Fruit fly (Drosophila melanogaster): ENCODE data around the gene CG17376.
A peak's percentile ranks its signal among the peaks of the same experiment; 100 is the strongest.

The CG17376 gene

dm6 chr2L:6800794-6801193 is at the start of gene CG17376:
TSS of gene CG17376 (minus strand) at chr2L:6800894.
- TF ChIP-seq ss (GFP tag; optimal IDR thresholded peaks at IDR 0.05) (no peak), achi (GFP tag; optimal IDR thresholded peaks at IDR 0.05) (no peak), Ets96B (tag; optimal IDR thresholded peaks at IDR 0.05) (no peak), Lpt (GFP tag; optimal IDR thresholded peaks at IDR 0.05) (no peak), CG6854 (GFP tag; optimal IDR thresholded peaks at IDR 0.05) (no peak), pdm3 (GFP tag; optimal IDR thresholded peaks at IDR 0.05) (no peak)

dm6 chr2L:6843434-6843833 is 42.7 kb upstream of the CG17376 start:
- TF ChIP-seq achi (GFP tag; optimal IDR thresholded peaks at IDR 0.05): no peak
- no peak for TF ChIP-seq svp (GFP tag)
- no peak for TF ChIP-seq Sox102F (GFP tag; optimal IDR thresholded peaks at IDR 0.05)

dm6 chr2L:6841349-6841748 is 40.7 kb upstream of the CG17376 start:
- peak; percentile 39 for TF ChIP-seq svp (GFP tag)
- no peak for TF ChIP-seq CG15336 (GFP tag; IDR thresholded peaks at IDR 0.05)
- TF ChIP-seq Met (GFP tag; optimal IDR thresholded peaks at IDR 0.05): peak; percentile 52
- TF ChIP-seq CG31627 (GFP tag; optimal IDR thresholded peaks at IDR 0.05): peak; percentile 22
- peak; percentile 10 for TF ChIP-seq CG6792 (GFP tag; optimal IDR thresholded peaks at IDR 0.05)
- TF ChIP-seq CG10631 (GFP tag; optimal IDR thresholded peaks at IDR 0.05): peak; percentile 3
- no peak for TF ChIP-seq CG11762 (GFP tag; optimal IDR thresholded peaks at IDR 0.05; ENCODE audit: insufficient read depth)
- no peak for TF ChIP-seq Sox15 (GFP tag; optimal IDR thresholded peaks at IDR 0.05)
- no peak for TF ChIP-seq CG6854 (GFP tag; optimal IDR thresholded peaks at IDR 0.05)
- TF ChIP-seq CG11294 (GFP tag; IDR thresholded peaks at IDR 0.05): no peak
- no peak for TF ChIP-seq topi (GFP tag; optimal IDR thresholded peaks at IDR 0.05)
- TF ChIP-seq Hr38 (GFP tag; optimal IDR thresholded peaks at IDR 0.05): no peak
- no peak for TF ChIP-seq dsx (GFP tag; optimal IDR thresholded peaks at IDR 0.05; ENCODE audit: poor library complexity, severe bottlenecking)
- TF ChIP-seq CG10669 (GFP tag; optimal IDR thresholded peaks at IDR 0.05): peak; percentile 5
- TF ChIP-seq CG16779 (tag; optimal IDR thresholded peaks at IDR 0.05): no peak
- TF ChIP-seq Ets96B (tag; optimal IDR thresholded peaks at IDR 0.05): no peak
- TF ChIP-seq CG3919 (GFP tag; optimal IDR thresholded peaks at IDR 0.05): peak; percentile 4
- TF ChIP-seq achi (GFP tag; optimal IDR thresholded peaks at IDR 0.05): peak; percentile 1
- TF ChIP-seq CG9139 (GFP tag; optimal IDR thresholded peaks at IDR 0.05): no peak
- TF ChIP-seq Gug (GFP tag; IDR thresholded peaks at IDR 0.05): no peak
- TF ChIP-seq CG1621 (tag; optimal IDR thresholded peaks at IDR 0.05): no peak
- no peak for TF ChIP-seq Smox (GFP tag; optimal IDR thresholded peaks at IDR 0.05)
- TF ChIP-seq Hr4 (GFP tag; optimal IDR thresholded peaks at IDR 0.05): no peak
- TF ChIP-seq CG6808 (GFP tag; optimal IDR thresholded peaks at IDR 0.05): peak; percentile 7
- TF ChIP-seq CG32006 (GFP tag; optimal IDR thresholded peaks at IDR 0.05): no peak
- peak; percentile 25 for TF ChIP-seq Hr39 (GFP tag; optimal IDR thresholded peaks at IDR 0.05)
- TF ChIP-seq spab (GFP tag; optimal IDR thresholded peaks at IDR 0.05): peak; percentile 2
- TF ChIP-seq fkh (GFP tag; optimal IDR thresholded peaks at IDR 0.05): peak; percentile 14

- TF ChIP-seq CG6854 (GFP tag; optimal IDR thresholded peaks at IDR 0.05): no peak
Observed at dm6 chr2L:6837829-6838228, 37.1 kb upstream of the CG17376 start.

- TF ChIP-seq Sox102F (GFP tag; optimal IDR thresholded peaks at IDR 0.05) (no peak), CG3032 (tag; optimal IDR thresholded peaks at IDR 0.05) (no peak)
Observed at dm6 chr2L:6836114-6836513, 35.4 kb upstream of the CG17376 start.

dm6 chr2L:6833661-6834073 is 33.0 kb upstream of the CG17376 start:
- TF ChIP-seq acj6 (GFP tag; optimal IDR thresholded peaks at IDR 0.05) (no peak), CG11294 (GFP tag; IDR thresholded peaks at IDR 0.05) (no peak), Ets21C (GFP tag; optimal IDR thresholded peaks at IDR 0.05) (no peak), fkh (GFP tag; optimal IDR thresholded peaks at IDR 0.05) (peak; percentile 36)
